Fruit fly (Drosophila melanogaster) whole organism, embryonic: ENCODE results near the gene CIA30.

Source experiments
- Bdp1 ChIP-seq: fragments of 200-800 bp; sonication (Bioruptor generic); optimal IDR thresholded peaks from 3 replicates; lab custom pipeline; 2016; ENCODE audit warnings: missing biosample characterization, missing genetic modification characterization
- CG11247 ChIP-seq: fragments of 200-800 bp; sonication (Bioruptor generic); IDR thresholded peaks from 2 replicates; pipeline ENCODE4 v1.3.6; 2022; ENCODE audit warnings: missing biosample characterization, missing genetic modification characterization
- CG12236 ChIP-seq: fragments of 200-800 bp; sonication (Bioruptor generic); optimal IDR thresholded peaks from 2 replicates; lab custom pipeline; 2016; ENCODE audit warnings: missing biosample characterization, missing genetic modification characterization
- CG13424 ChIP-seq: fragments of 200-800 bp; sonication (Bioruptor generic); optimal IDR thresholded peaks from 2 replicates; lab custom pipeline; 2019; ENCODE audit warnings: missing biosample characterization, mild to moderate bottlenecking, missing genetic modification characterization, moderate library complexity
- CG13894 ChIP-seq: fragments of 200-800 bp; sonication (Bioruptor generic); optimal IDR thresholded peaks from 3 replicates; lab custom pipeline; 2018; ENCODE audit warnings: missing biosample characterization, mild to moderate bottlenecking, missing genetic modification characterization, moderate library complexity
- CG15073 ChIP-seq: fragments of 200-800 bp; sonication (Bioruptor generic); optimal IDR thresholded peaks from 2 replicates; lab custom pipeline; 2016; ENCODE audit warnings: missing biosample characterization, missing genetic modification characterization
- CG15269 ChIP-seq: fragments of 200-800 bp; sonication (Bioruptor generic); optimal IDR thresholded peaks from 2 replicates; lab custom pipeline; 2018; ENCODE audit warnings: missing biosample characterization, mild to moderate bottlenecking, missing genetic modification characterization, moderate library complexity
- CG16863 ChIP-seq: fragments of 200-800 bp; sonication (Bioruptor generic); optimal IDR thresholded peaks from 3 replicates; lab custom pipeline; 2016; ENCODE audit warnings: missing biosample characterization, missing genetic modification characterization
- CG17328 ChIP-seq: fragments of 200-800 bp; sonication (Bioruptor generic); IDR thresholded peaks from 2 replicates; pipeline ENCODE4 v1.3.6; 2022; ENCODE audit warnings: missing biosample characterization, missing genetic modification characterization
- CG17359 ChIP-seq: fragments of 200-800 bp; sonication (Bioruptor generic); optimal IDR thresholded peaks from 3 replicates; lab custom pipeline; 2018; ENCODE audit warnings: missing biosample characterization, mild to moderate bottlenecking, missing genetic modification characterization, moderate library complexity
- CG17829 ChIP-seq: fragments of 200-800 bp; optimal IDR thresholded peaks from 2 replicates; lab custom pipeline; 2019; ENCODE audit warnings: missing biosample characterization, mild to moderate bottlenecking, missing genetic modification characterization, moderate library complexity
- CG6272 ChIP-seq: fragments of 200-800 bp; sonication (Bioruptor generic); IDR thresholded peaks from 2 replicates; pipeline ENCODE4 v1.3.6; 2022; ENCODE audit warnings: missing biosample characterization, missing genetic modification characterization
- CG6689 ChIP-seq: fragments of 200-800 bp; sonication (Bioruptor generic); IDR thresholded peaks from 2 replicates; pipeline ENCODE4 v1.3.6; 2022; ENCODE audit warnings: missing biosample characterization, missing genetic modification characterization
- CG7556 ChIP-seq: fragments of 200-800 bp; sonication (Bioruptor generic); optimal IDR thresholded peaks from 2 replicates; lab custom pipeline; 2017; ENCODE audit warnings: missing biosample characterization, mild to moderate bottlenecking, missing genetic modification characterization
- CG8924 ChIP-seq: fragments of 200-800 bp; optimal IDR thresholded peaks from 3 replicates; lab custom pipeline; 2019; ENCODE audit warnings: missing biosample characterization, mild to moderate bottlenecking, missing genetic modification characterization, moderate library complexity
- Doc2 ChIP-seq: fragments of 200-800 bp; sonication (Bioruptor generic); IDR thresholded peaks from 2 replicates; pipeline ENCODE4 v1.3.6; 2022; ENCODE audit warnings: missing biosample characterization, missing genetic modification characterization
- Dref ChIP-seq: fragments of 200-800 bp; sonication (Bioruptor generic); IDR thresholded peaks from 2 replicates; pipeline ENCODE4 v1.3.6; 2022; ENCODE audit warnings: missing biosample characterization, missing genetic modification characterization
- Drgx ChIP-seq: fragments of 200-800 bp; sonication (Bioruptor generic); IDR thresholded peaks from 2 replicates; pipeline ENCODE4 v1.3.6; 2022; ENCODE audit warnings: missing biosample characterization, missing genetic modification characterization
- E2f1 ChIP-seq: fragments of 200-800 bp; sonication (Bioruptor generic); IDR thresholded peaks from 2 replicates; pipeline ENCODE4 v1.3.6; 2022; ENCODE audit warnings: missing biosample characterization, missing genetic modification characterization
- Ets97D ChIP-seq: fragments of 200-800 bp; sonication (Bioruptor generic); optimal IDR thresholded peaks from 3 replicates; lab custom pipeline; 2016; ENCODE audit warnings: missing biosample characterization, missing genetic modification characterization
- Gsc ChIP-seq: fragments of 200-800 bp; sonication (Bioruptor generic); IDR thresholded peaks from 2 replicates; pipeline ENCODE4 v1.3.6; 2022; ENCODE audit warnings: missing biosample characterization, missing genetic modification characterization
- H2.0 ChIP-seq: fragments of 200-800 bp; sonication (Bioruptor generic); IDR thresholded peaks from 2 replicates; pipeline ENCODE4 v1.3.6; 2022; ENCODE audit warnings: missing biosample characterization, missing genetic modification characterization
- Hr3 ChIP-seq: fragments of 200-800 bp; sonication (Bioruptor generic); optimal IDR thresholded peaks from 3 replicates; lab custom pipeline; 2016; ENCODE audit warnings: missing biosample characterization, missing genetic modification characterization
- Jarid2 ChIP-seq: fragments of 200-800 bp; sonication (Bioruptor generic); optimal IDR thresholded peaks from 3 replicates; lab custom pipeline; 2017; ENCODE audit warnings: mild to moderate bottlenecking, missing biosample characterization, missing genetic modification reagents, missing genetic modification characterization
- Lim3 ChIP-seq: fragments of 200-800 bp; sonication (Bioruptor generic); IDR thresholded peaks from 2 replicates; pipeline ENCODE4 v1.3.6; 2022; ENCODE audit warnings: missing biosample characterization, missing genetic modification characterization
- Med ChIP-seq: fragments of 200-800 bp; sonication (Bioruptor generic); peaks from one replicate; lab custom pipeline; 2016; ENCODE audit warnings: missing biosample characterization, missing genetic modification characterization, mild to moderate bottlenecking, inconsistent platforms, moderate library complexity
- Ravus ChIP-seq: fragments of 200-800 bp; sonication (Bioruptor generic); IDR thresholded peaks from 2 replicates; pipeline ENCODE4 v1.3.6; 2022; ENCODE audit warnings: missing biosample characterization, missing genetic modification characterization
- Sox102F ChIP-seq: fragments of 200-800 bp; sonication (Bioruptor generic); optimal IDR thresholded peaks from 2 replicates; lab custom pipeline; 2018; ENCODE audit warnings: missing biosample characterization, mild to moderate bottlenecking, missing genetic modification characterization, moderate library complexity
- Ssrp ChIP-seq: fragments of 200-800 bp; sonication (Bioruptor generic); optimal IDR thresholded peaks from 2 replicates; lab custom pipeline; 2018; ENCODE audit warnings: missing biosample characterization, mild to moderate bottlenecking, missing genetic modification characterization, moderate library complexity
- Usf ChIP-seq: fragments of 200-800 bp; sonication (Bioruptor generic); optimal IDR thresholded peaks from 2 replicates; lab custom pipeline; 2017; ENCODE audit warnings: missing genotype, missing biosample characterization, missing genetic modification characterization
- Xbp1 ChIP-seq: fragments of 200-800 bp; sonication (Bioruptor generic); optimal IDR thresholded peaks from 3 replicates; lab custom pipeline; 2016; ENCODE audit warnings: missing biosample characterization, mild to moderate bottlenecking, missing genetic modification characterization
- chif ChIP-seq, 2 experiments: fragments of 200-800 bp; sonication (Bioruptor generic); optimal IDR thresholded peaks; 3 replicates each; lab custom pipeline; 2016; ENCODE audit warnings: missing biosample characterization in 2 of 2, missing genetic modification characterization in 2 of 2
- croc ChIP-seq: fragments of 200-800 bp; sonication (Bioruptor generic); conservative IDR thresholded peaks from 3 replicates; pipeline ENCODE4 v1.3.6; 2022; ENCODE audit warnings: missing biosample characterization, missing genetic modification characterization
- dysf ChIP-seq: fragments of 200-800 bp; sonication (Bioruptor generic); IDR thresholded peaks from 3 replicates; pipeline ENCODE4 v1.3.6; 2022; ENCODE audit warnings: missing biosample characterization, missing genetic modification characterization
- gcm2 ChIP-seq: fragments of 200-800 bp; sonication (Bioruptor generic); optimal IDR thresholded peaks from 2 replicates; lab custom pipeline; 2016; ENCODE audit warnings: missing biosample characterization, missing genetic modification characterization
- gsb ChIP-seq: fragments of 200-800 bp; sonication (Bioruptor generic); IDR thresholded peaks from 2 replicates; pipeline ENCODE4 v1.3.6; 2022; ENCODE audit warnings: missing biosample characterization, missing genetic modification characterization
- jumu ChIP-seq: fragments of 200-800 bp; sonication (Bioruptor generic); optimal IDR thresholded peaks from 3 replicates; lab custom pipeline; 2016; ENCODE audit warnings: missing biosample characterization, missing genetic modification characterization
- kay ChIP-seq: fragments of 200-800 bp; sonication (Bioruptor generic); optimal IDR thresholded peaks from 2 replicates; lab custom pipeline; 2016; ENCODE audit warnings: missing biosample characterization, missing genetic modification characterization
- nerfin-1 ChIP-seq: fragments of 200-800 bp; sonication (Bioruptor generic); optimal IDR thresholded peaks from 3 replicates; lab custom pipeline; 2019; ENCODE audit warnings: missing biosample characterization, mild to moderate bottlenecking, missing genetic modification characterization, moderate library complexity
- nmo ChIP-seq: fragments of 200-800 bp; sonication (Bioruptor generic); optimal IDR thresholded peaks from 2 replicates; lab custom pipeline; 2018; ENCODE audit warnings: missing biosample characterization, mild to moderate bottlenecking, missing genetic modification characterization, moderate library complexity
- phol ChIP-seq: fragments of 200-800 bp; sonication (Bioruptor generic); optimal IDR thresholded peaks from 3 replicates; lab custom pipeline; 2018; ENCODE audit warnings: missing biosample characterization, mild to moderate bottlenecking, missing genetic modification characterization, moderate library complexity
- pum ChIP-seq: fragments of 200-800 bp; sonication (Bioruptor generic); optimal IDR thresholded peaks from 2 replicates; lab custom pipeline; 2016; ENCODE audit warnings: missing biosample characterization, missing genetic modification characterization
- salm ChIP-seq: fragments of 200-800 bp; sonication (Bioruptor generic); optimal IDR thresholded peaks from 2 replicates; lab custom pipeline; 2018; ENCODE audit warnings: missing biosample characterization, mild to moderate bottlenecking, missing genetic modification characterization
- sens ChIP-seq: fragments of 200-800 bp; sonication (Bioruptor generic); peaks from one replicate; lab custom pipeline; 2016; ENCODE audit warnings: missing biosample characterization, missing genetic modification characterization
- slbo ChIP-seq: fragments of 200-800 bp; sonication (Bioruptor generic); IDR thresholded peaks from 2 replicates; pipeline ENCODE4 v1.3.6; 2022; ENCODE audit warnings: missing biosample characterization, missing genetic modification characterization
- stc ChIP-seq: fragments of 200-800 bp; sonication (Bioruptor generic); IDR thresholded peaks from 2 replicates; pipeline ENCODE4 v1.3.6; 2022; ENCODE audit warnings: missing biosample characterization, missing genetic modification characterization
- tll ChIP-seq, 2 experiments: fragments of 200-800 bp in 1 of 2; fragments of >200 bp in 1 of 2; sonication (Bioruptor generic) in 1 of 2; optimal IDR thresholded peaks; 2 replicates each; lab custom pipeline; 2017 to 2019; ENCODE audit warnings: missing biosample characterization in 2 of 2, missing genetic modification characterization in 2 of 2, mild to moderate bottlenecking in 1 of 2, moderate library complexity in 1 of 2
- twi ChIP-seq: fragments of 200-800 bp; optimal IDR thresholded peaks from 2 replicates; lab custom pipeline; 2019; ENCODE audit warnings: missing biosample characterization, mild to moderate bottlenecking, missing genetic modification characterization, moderate library complexity
- wek ChIP-seq: fragments of 200-800 bp; sonication (Bioruptor generic); optimal IDR thresholded peaks from 3 replicates; lab custom pipeline; 2018; ENCODE audit warnings: missing biosample characterization, mild to moderate bottlenecking, missing genetic modification characterization, moderate library complexity
- wor ChIP-seq: fragments of 200-800 bp; sonication (Bioruptor generic); IDR thresholded peaks from 2 replicates; pipeline ENCODE4 v1.3.6; 2022; ENCODE audit warnings: missing biosample characterization, missing genetic modification characterization
- zen2 ChIP-seq: fragments of 200-800 bp; sonication (Bioruptor generic); IDR thresholded peaks from 3 replicates; pipeline ENCODE4 v1.3.6; 2022; ENCODE audit warnings: missing biosample characterization, missing genetic modification characterization; ENCODE audit not compliant: partially characterized antibody
- zfh1 ChIP-seq: fragments of 200-800 bp; sonication (Bioruptor generic); IDR thresholded peaks from 3 replicates; pipeline ENCODE4 v1.3.6; 2022; ENCODE audit warnings: missing biosample characterization, missing genetic modification characterization

Gene CIA30

dm6 chr3R:29699220-29699619 lies 37.5 kb upstream of the CIA30 start (continued):
- no peak for TF ChIP-seq CG17359 (tag; lab: Kevin White, UChicago)
- peak; percentile 3 for TF ChIP-seq salm (tag; lab: Kevin White, UChicago)
- peak; percentile 77 for TF ChIP-seq stc (GFP tag; lab: Robert Waterston, UW)
- no peak for TF ChIP-seq Lim3 (GFP tag; lab: Robert Waterston, UW)
- TF ChIP-seq CG13424 (tag; lab: Kevin White, UChicago) = peak; percentile 18
- no peak for TF ChIP-seq Usf (GFP tag; lab: Kevin White, UChicago)
- no peak for TF ChIP-seq CG12236
- peak; percentile 78 for TF ChIP-seq Med
- TF ChIP-seq CG15073 (GFP tag; lab: Kevin White, UChicago) = no peak
- TF ChIP-seq CG11247 (GFP tag; lab: Robert Waterston, UW) = 0 out of 2 replicates have a peak, but pooled peaks have one; percentile 6
- TF ChIP-seq CG17829 (tag; lab: Kevin White, UChicago) = peak; percentile 59
- peak; percentile 60 for TF ChIP-seq pum (GFP tag; lab: Kevin White, UChicago)
- TF ChIP-seq CG17328 (GFP tag; lab: Robert Waterston, UW) = peak; percentile 53
- TF ChIP-seq kay (GFP tag; lab: Kevin White, UChicago) = no peak
- no peak for TF ChIP-seq nerfin-1 (tag; lab: Kevin White, UChicago)
- no peak for TF ChIP-seq CG8924 (tag; lab: Kevin White, UChicago)
- TF ChIP-seq nmo = peak; percentile 69
- peak; percentile 27; the same call in 1 of the 2 replicates for TF ChIP-seq Gsc
- TF ChIP-seq CG15269 = no peak
- peak; percentile 15; the same call in 1 of the 2 replicates for TF ChIP-seq slbo (GFP tag; lab: Robert Waterston, UW)
- TF ChIP-seq Jarid2 = no peak
- TF ChIP-seq Doc2 = no peak
- TF ChIP-seq dysf (GFP tag; lab: Robert Waterston, UW) = peak; percentile 68; the same call in 2 of the 3 replicates
- TF ChIP-seq wor (GFP tag; lab: Robert Waterston, UW) = 0 out of 2 replicates have a peak, but pooled peaks have one; percentile 20
- peak; percentile 26; the same call in 1 of the 2 replicates for TF ChIP-seq Drgx (GFP tag; lab: Robert Waterston, UW)
- TF ChIP-seq CG6272 (GFP tag; lab: Robert Waterston, UW) = peak; percentile 39; the same call in 1 of the 2 replicates
- no peak for TF ChIP-seq H2.0
- peak; percentile 0 for TF ChIP-seq Xbp1 (GFP tag; lab: Kevin White, UChicago)
- TF ChIP-seq Bdp1 (GFP tag; lab: Kevin White, UChicago) = no peak
- TF ChIP-seq zfh1 (GFP tag; lab: Robert Waterston, UW) = peak; percentile 72
- TF ChIP-seq wek (GFP tag; lab: Kevin White, UChicago) = no peak
- no peak for TF ChIP-seq Ravus (GFP tag; lab: Robert Waterston, UW)
- TF ChIP-seq E2f1 (GFP tag; lab: Robert Waterston, UW) = peak; percentile 50
- TF ChIP-seq tll (GFP tag; optimal IDR thresholded peaks at IDR 0.05; lab: Kevin White, UChicago) = no peak
- peak; percentile 69 for TF ChIP-seq CG6689 (GFP tag; lab: Robert Waterston, UW)
- peak; percentile 83 for TF ChIP-seq sens (GFP tag; lab: Kevin White, UChicago)
- no peak for TF ChIP-seq gsb
- TF ChIP-seq zen2 (GFP tag; lab: Robert Waterston, UW) = no peak
- peak in 1 of 2 experiments; percentile 16 for TF ChIP-seq chif (GFP tag; optimal IDR thresholded peaks at IDR 0.05; lab: Kevin White, UChicago)
- no peak for TF ChIP-seq Hr3
- no peak for TF ChIP-seq CG13894 (tag; lab: Kevin White, UChicago)
- peak; percentile 2 for TF ChIP-seq CG16863 (GFP tag; lab: Kevin White, UChicago)
- TF ChIP-seq Sox102F (GFP tag; lab: Kevin White, UChicago) = peak; percentile 34
- no peak for TF ChIP-seq gcm2 (GFP tag; lab: Kevin White, UChicago)
- TF ChIP-seq phol (tag; lab: Kevin White, UChicago) = no peak
- TF ChIP-seq jumu (GFP tag; lab: Kevin White, UChicago) = peak; percentile 46
- TF ChIP-seq croc (GFP tag; lab: Robert Waterston, UW) = peak; percentile 47; the same call in 2 of the 3 replicates
- peak; percentile 32 for TF ChIP-seq CG7556
- TF ChIP-seq twi (tag; lab: Kevin White, UChicago) = no peak
- no peak for TF ChIP-seq Dref
- TF ChIP-seq Ets97D (GFP tag; lab: Kevin White, UChicago) = no peak
- TF ChIP-seq Ssrp = no peak
